Fruit fly (Drosophila melanogaster) whole organism, wandering third instar larva: ENCODE data around the gene Dyro.

Experiments used
- Dif ChIP-seq: fragments of 200-275, 200-300 bp; sonication (Bioruptor generic); optimal IDR thresholded peaks from 2 replicates; lab custom pipeline; 2018; ENCODE audit warnings: missing biosample characterization, missing genetic modification characterization; ENCODE audit not compliant: partially characterized antibody
- GATAd ChIP-seq: sonication (Bioruptor generic); optimal IDR thresholded peaks from 2 replicates; lab custom pipeline; 2016; ENCODE audit warnings: missing biosample characterization, missing genetic modification characterization
- Hr78 ChIP-seq: fragments of >200 bp; optimal IDR thresholded peaks from 2 replicates; lab custom pipeline; 2017; ENCODE audit warnings: missing biosample characterization, missing genetic modification characterization
- Hr83 ChIP-seq: fragments of 200-300 bp; sonication (Bioruptor generic); optimal IDR thresholded peaks from 2 replicates; lab custom pipeline; 2016; ENCODE audit warnings: missing biosample characterization, mild to moderate bottlenecking, missing genetic modification characterization, moderate library complexity; ENCODE audit not compliant: poor library complexity, severe bottlenecking
- Myc ChIP-seq: fragments of >200 bp; optimal IDR thresholded peaks from 2 replicates; lab custom pipeline; 2017
- OdsH ChIP-seq: fragments of 200-800 bp; sonication (Bioruptor generic); optimal IDR thresholded peaks from 2 replicates; lab custom pipeline; 2016; ENCODE audit warnings: missing biosample characterization, mild to moderate bottlenecking, missing genetic modification characterization
- br ChIP-seq: fragments of 200-800 bp; sonication (Bioruptor generic); optimal IDR thresholded peaks from 2 replicates; lab custom pipeline; 2016; ENCODE audit warnings: missing biosample characterization, missing genetic modification characterization
- dl ChIP-seq, 2 experiments: fragments of 175-275, 200-275 bp in 1 of 2; fragments of 200-275 bp in 1 of 2; sonication (Bioruptor generic); optimal IDR thresholded peaks; lab custom pipeline; 2018; ENCODE audit warnings: mild to moderate bottlenecking in 2 of 2, missing biosample characterization in 2 of 2, missing genetic modification characterization in 2 of 2, moderate library complexity in 2 of 2; ENCODE audit not compliant: partially characterized antibody in 2 of 2, insufficient read depth in 1 of 2
- dsf ChIP-seq: sonication (Bioruptor generic); optimal IDR thresholded peaks from 2 replicates; lab custom pipeline; 2016; ENCODE audit warnings: missing biosample characterization, missing genetic modification characterization, borderline replicate concordance
- fru ChIP-seq: fragments of 200-800 bp; sonication (Bioruptor generic); optimal IDR thresholded peaks from 3 replicates; lab custom pipeline; 2016; ENCODE audit warnings: missing biosample characterization, mild to moderate bottlenecking, missing genetic modification characterization
- lola ChIP-seq: fragments of >200 bp; optimal IDR thresholded peaks from 2 replicates; lab custom pipeline; 2017; ENCODE audit warnings: missing biosample characterization, missing genetic modification characterization
- psq ChIP-seq: fragments of 200-800 bp; sonication (Bioruptor generic); optimal IDR thresholded peaks from 3 replicates; lab custom pipeline; 2017; ENCODE audit warnings: missing biosample characterization, mild to moderate bottlenecking, missing genetic modification characterization, moderate library complexity

DNA sequence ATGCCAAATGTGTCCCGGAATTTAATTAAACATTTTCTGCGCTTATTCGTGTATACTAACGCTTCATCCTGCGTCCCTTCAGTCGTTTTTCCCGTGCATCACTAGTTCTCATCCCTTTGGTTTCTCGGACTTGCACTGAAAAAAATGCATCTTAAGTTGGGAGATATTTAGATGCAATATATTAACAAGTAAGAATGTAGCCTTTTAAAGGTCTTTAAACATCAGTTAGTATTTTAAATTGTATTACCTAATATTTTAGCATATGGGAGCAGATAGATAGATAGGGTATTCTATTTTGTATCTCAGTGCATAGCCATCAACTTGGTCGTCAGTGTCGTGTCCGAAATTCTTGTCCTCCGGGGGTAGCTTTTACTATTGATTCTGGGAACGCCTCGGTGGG, 38.3 kb upstream of the Dyro start:
- TF ChIP-seq Hr78 (GFP tag; lab: Kevin White, UChicago) (no peak), fru (GFP tag; lab: Kevin White, UChicago) (no peak), OdsH (GFP tag; lab: Kevin White, UChicago) (peak; percentile 3), GATAd (GFP tag; lab: Kevin White, UChicago) (no peak), psq (GFP tag; lab: Kevin White, UChicago) (no peak), lola (GFP tag; lab: Kevin White, UChicago) (no peak), Myc (no peak), dsf (GFP tag; lab: Kevin White, UChicago) (no peak), dl (GFP tag; optimal IDR thresholded peaks at IDR 0.05; lab: Kevin White, UChicago; ENCODE audit: insufficient read depth in 1 of 2, partially characterized antibody in 2 of 2) (no peak), br (GFP tag; lab: Kevin White, UChicago) (no peak), Hr83 (no peak), Dif (GFP tag; lab: Kevin White, UChicago) (no peak)
